Worm (Caenorhabditis elegans) whole organism, early embryonic: ENCODE measurements around the gene let-19.

Source experiments
- ama-1 ChIP-seq: fragments of 150-350 bp; optimal IDR thresholded peaks from 2 replicates; lab custom pipeline; 2014
- ceh-36 ChIP-seq: sonication (generic microtip); optimal IDR thresholded peaks from 2 replicates; lab custom pipeline; 2016; ENCODE audit warnings: missing genetic modification characterization, inconsistent platforms, missing compliant biosample characterization
- ets-7 ChIP-seq: sonication (generic microtip); optimal IDR thresholded peaks from 2 replicates; lab custom pipeline; 2016; ENCODE audit warnings: missing genotype, missing genetic modification characterization, missing compliant biosample characterization
- flt-1 ChIP-seq: fragments of 200-800 bp; sonication (Bioruptor generic); IDR thresholded peaks from 2 replicates; pipeline ENCODE4 v1.3.6; 2022; ENCODE audit warnings: missing genetic modification characterization, missing compliant biosample characterization

DNA sequence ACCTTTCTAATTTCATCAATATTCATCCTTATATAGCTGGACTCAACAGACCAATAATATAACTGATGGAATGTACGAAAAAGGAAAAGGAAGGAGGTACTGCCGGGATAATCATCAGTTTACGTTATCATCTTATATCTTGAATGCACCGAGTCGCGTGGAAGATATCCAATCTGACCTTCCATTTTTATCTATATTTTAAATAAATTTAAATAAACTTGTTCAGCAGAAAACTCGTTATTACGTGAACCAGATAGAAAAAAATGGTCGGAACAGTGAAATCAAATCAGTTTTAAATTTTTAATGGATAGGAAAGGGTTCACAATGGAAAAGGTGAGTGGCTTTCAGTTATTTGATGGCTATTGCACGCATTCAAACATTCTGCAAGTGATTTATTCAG, 3.9 kb upstream of the let-19 start, which contains the start of gene pah-1:
- no peak for TF ChIP-seq ets-7 (tag; lab: Kevin White, UChicago)
- TF ChIP-seq ama-1 (lab: Kevin White, UChicago), result no peak
- no peak for TF ChIP-seq flt-1 (GFP tag; lab: Robert Waterston, UW)
- no peak for TF ChIP-seq ceh-36 (tag; lab: Kevin White, UChicago)
